Fruit fly (Drosophila melanogaster): ENCODE results near the gene CG13919.

dm6 chr3L:1694317-1694716 is 49.0 kb downstream of the CG13919 start, which contains the start of gene CG12011:
- TF ChIP-seq CG33017 (tag; optimal IDR thresholded peaks at IDR 0.05) (no peak), CG1620 (GFP tag; optimal IDR thresholded peaks at IDR 0.05) (no peak)
